Worm (Caenorhabditis elegans) whole organism, L2 larva: ENCODE results near the gene nhr-86.

ENCODE experiments used
- alr-1 ChIP-seq: fragments of 150-350 bp; optimal IDR thresholded peaks from 2 replicates; lab custom pipeline; 2014; ENCODE audit warnings: missing biosample characterization, missing genetic modification characterization
- ama-1 ChIP-seq: fragments of 150-350 bp; optimal IDR thresholded peaks from 2 replicates; lab custom pipeline; 2018; ENCODE audit warnings: inconsistent platforms
- blmp-1 ChIP-seq: sonication (generic microtip); optimal IDR thresholded peaks from 2 replicates; lab custom pipeline; 2017; ENCODE audit warnings: missing genetic modification characterization, mild to moderate bottlenecking, missing compliant biosample characterization, antibody characterized with exemption, moderate library complexity; ENCODE audit not compliant: insufficient read depth
- lin-39 ChIP-seq: fragments of 150-350 bp; optimal IDR thresholded peaks from 2 replicates; lab custom pipeline; 2014; ENCODE audit warnings: missing biosample characterization, missing genetic modification reagents, missing genetic modification characterization
- unc-39 ChIP-seq: fragments of 150-350 bp; optimal IDR thresholded peaks from 2 replicates; lab custom pipeline; 2014; ENCODE audit warnings: missing biosample characterization, missing genetic modification characterization

- TF ChIP-seq blmp-1 (tag; lab: Kevin White, UChicago) (no peak), ama-1 (lab: Kevin White, UChicago) (no peak), unc-39 (tag; lab: Kevin White, UChicago) (no peak), alr-1 (tag; lab: Kevin White, UChicago) (no peak), lin-39 (tag; lab: Kevin White, UChicago) (no peak)
Observed at ce11 chrV:2110368-2110767, 43.7 kb upstream of the nhr-86 start, which contains the start of gene F22F7.3.
